Worm (Caenorhabditis elegans): Measurements from ENCODE around the gene C08B6.3.

C08B6.3 gene

DNA sequence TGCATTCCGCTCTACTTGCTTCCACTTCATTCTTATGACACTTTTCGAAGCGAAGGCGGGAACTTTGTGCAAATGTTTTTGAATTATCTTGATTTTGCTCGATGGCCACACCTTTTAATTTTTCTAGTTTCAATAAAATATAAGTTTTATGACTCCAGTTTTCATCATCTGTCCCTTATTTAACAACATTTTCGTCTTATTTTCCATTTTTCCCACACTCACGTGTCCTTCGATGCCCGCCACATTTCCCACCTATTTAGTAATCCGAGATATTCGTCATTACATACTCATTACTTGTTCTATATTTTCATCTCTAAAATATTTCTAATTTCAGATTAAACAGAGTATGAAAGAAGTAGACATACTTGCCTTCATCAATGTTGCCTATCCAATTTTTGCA is 17.7 kb downstream of the C08B6.3 start, which contains the start of gene srd-49:
TSS of gene srd-49 (plus strand) at position 301 of the 400 bp plus-strand sequence.
- no peak for TF ChIP-seq him-1 (tag; optimal IDR thresholded peaks at IDR 0.05)
- no peak for TF ChIP-seq W03F9.2 (tag; optimal IDR thresholded peaks at IDR 0.05)
- TF ChIP-seq dao-5 (tag; optimal IDR thresholded peaks at IDR 0.05) = no peak

DNA sequence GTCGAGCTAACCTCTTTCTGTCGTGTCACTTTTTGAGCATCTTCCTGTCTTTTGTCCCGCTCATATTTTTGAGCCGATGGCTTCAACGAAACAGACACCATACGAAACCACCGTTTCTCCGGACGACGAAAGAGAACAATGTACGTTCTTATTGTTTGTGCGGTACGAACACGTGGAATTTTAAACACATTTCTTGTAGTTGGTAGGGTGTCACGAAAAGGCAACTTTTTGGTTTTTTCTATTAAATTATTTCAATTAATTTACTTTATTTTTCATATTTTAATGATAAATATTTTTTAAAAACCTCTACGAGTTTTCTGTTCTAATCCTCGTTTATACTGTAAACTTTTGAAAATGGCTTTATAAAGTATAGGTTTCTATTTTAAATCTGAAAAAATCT is 20.9 kb downstream of the C08B6.3 start, which contains the start of gene R04B5.11:
TSS of gene R04B5.11 (minus strand) at position 101 of the 400 bp plus-strand sequence.
- TF ChIP-seq W03F9.2 (tag; optimal IDR thresholded peaks at IDR 0.05) (no peak), dao-5 (tag; optimal IDR thresholded peaks at IDR 0.05) (no peak), him-1 (tag; optimal IDR thresholded peaks at IDR 0.05) (no peak)

ce11 chrV:10090461-10090860 is 21.6 kb downstream of the C08B6.3 start, which contains the start of gene R04B5.7:
TSS of gene R04B5.7 (minus strand) at chrV:10090561.
- TF ChIP-seq dao-5 (tag; optimal IDR thresholded peaks at IDR 0.05) (no peak), him-1 (tag; optimal IDR thresholded peaks at IDR 0.05) (no peak), W03F9.2 (tag; optimal IDR thresholded peaks at IDR 0.05) (no peak)

- no peak for TF ChIP-seq W03F9.2 (tag; optimal IDR thresholded peaks at IDR 0.05)
- TF ChIP-seq him-1 (tag; optimal IDR thresholded peaks at IDR 0.05) = no peak
- TF ChIP-seq dao-5 (tag; optimal IDR thresholded peaks at IDR 0.05) = no peak
Measured at ce11 chrV:10087103-10087502, 25.0 kb downstream of the C08B6.3 start, which contains the start of gene R04B5.5. TSS of gene R04B5.5 (plus strand) at chrV:10087480.

DNA sequence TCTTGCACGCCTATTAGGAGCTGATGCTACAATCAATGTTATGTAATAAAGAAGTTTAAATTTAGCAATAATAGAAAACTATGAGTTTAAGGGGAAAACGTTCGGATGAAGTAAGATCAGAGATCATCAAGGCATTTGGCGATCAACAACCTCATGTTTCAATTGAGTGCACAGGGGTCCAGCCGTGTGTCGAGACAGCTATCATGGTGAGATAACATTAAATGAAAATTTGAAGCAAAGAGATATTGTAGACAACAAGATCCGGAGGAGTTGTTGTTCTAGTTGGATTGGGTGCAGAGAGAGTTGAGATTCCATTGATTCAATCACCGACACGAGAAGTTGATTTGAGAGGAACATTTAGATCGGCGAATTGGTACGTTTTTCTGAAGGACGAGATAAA is 25.9 kb downstream of the C08B6.3 start:
- TF ChIP-seq him-1 (tag; optimal IDR thresholded peaks at IDR 0.05) (no peak), W03F9.2 (tag; optimal IDR thresholded peaks at IDR 0.05) (no peak), dao-5 (tag; optimal IDR thresholded peaks at IDR 0.05) (no peak)

DNA sequence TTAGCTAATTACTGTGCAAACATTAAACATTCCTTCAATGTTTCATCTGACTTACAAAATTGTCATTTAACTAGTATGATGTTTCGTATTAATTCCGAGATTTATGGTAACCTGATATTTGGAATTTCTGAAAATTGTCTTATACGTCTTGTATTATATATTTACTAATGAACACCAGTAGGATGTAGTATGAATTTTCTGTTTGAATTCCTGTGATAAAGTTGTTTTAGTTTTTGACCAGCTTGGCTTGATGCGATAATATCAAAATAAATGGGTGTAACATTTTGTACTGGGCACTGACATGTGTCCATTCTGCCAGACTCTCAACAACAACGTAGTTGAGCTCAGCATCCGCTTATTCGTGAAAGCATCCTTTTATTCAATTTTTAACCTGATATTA is 27.2 kb downstream of the C08B6.3 start, which contains the start of gene R04B5.6:
TSS of gene R04B5.6 (plus strand) at position 301 of the 400 bp plus-strand sequence.
- no peak for TF ChIP-seq dao-5 (tag; optimal IDR thresholded peaks at IDR 0.05)
- no peak for TF ChIP-seq W03F9.2 (tag; optimal IDR thresholded peaks at IDR 0.05)
- no peak for TF ChIP-seq him-1 (tag; optimal IDR thresholded peaks at IDR 0.05)

DNA sequence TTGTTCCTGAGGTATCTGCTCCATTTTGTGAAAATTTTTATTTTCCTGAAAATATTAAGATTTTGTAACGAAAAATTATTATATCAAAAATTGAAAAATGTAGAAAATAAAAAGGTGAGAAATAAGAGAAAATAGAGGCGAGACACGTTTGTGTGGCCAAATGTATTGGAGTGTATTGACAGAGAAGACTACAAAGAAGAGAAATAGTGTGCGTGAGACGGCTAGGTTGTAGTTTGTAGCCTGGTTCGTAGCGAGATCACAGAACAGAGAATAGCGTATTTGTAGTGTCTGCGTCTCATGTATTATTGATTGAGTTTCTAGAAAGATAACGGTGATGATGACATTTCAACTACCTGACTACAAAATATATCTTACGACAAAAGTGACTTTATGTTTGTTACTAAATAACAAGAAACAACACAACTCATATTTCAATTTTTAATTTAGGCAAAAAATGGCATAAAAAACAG is 28.1 kb downstream of the C08B6.3 start, which contains the start of gene nhr-12:
TSS of gene nhr-12 (minus strand) at position 51 of the 470 bp plus-strand sequence.
- TF ChIP-seq W03F9.2 (tag; optimal IDR thresholded peaks at IDR 0.05) (no peak), dao-5 (tag; optimal IDR thresholded peaks at IDR 0.05) (no peak), him-1 (tag; optimal IDR thresholded peaks at IDR 0.05) (no peak)

ce11 chrV:10081636-10082035 is 30.5 kb downstream of the C08B6.3 start, which contains the start of gene nhr-205:
TSS of gene nhr-205 (minus strand) at chrV:10081776.
- TF ChIP-seq him-1 (tag; optimal IDR thresholded peaks at IDR 0.05) (no peak), W03F9.2 (tag; optimal IDR thresholded peaks at IDR 0.05) (no peak), dao-5 (tag; optimal IDR thresholded peaks at IDR 0.05) (no peak)

- no peak for TF ChIP-seq him-1 (tag; optimal IDR thresholded peaks at IDR 0.05)
- TF ChIP-seq dao-5 (tag; optimal IDR thresholded peaks at IDR 0.05) = no peak
Measured at ce11 chrV:10080905-10081304, 31.2 kb downstream of the C08B6.3 start.

DNA sequence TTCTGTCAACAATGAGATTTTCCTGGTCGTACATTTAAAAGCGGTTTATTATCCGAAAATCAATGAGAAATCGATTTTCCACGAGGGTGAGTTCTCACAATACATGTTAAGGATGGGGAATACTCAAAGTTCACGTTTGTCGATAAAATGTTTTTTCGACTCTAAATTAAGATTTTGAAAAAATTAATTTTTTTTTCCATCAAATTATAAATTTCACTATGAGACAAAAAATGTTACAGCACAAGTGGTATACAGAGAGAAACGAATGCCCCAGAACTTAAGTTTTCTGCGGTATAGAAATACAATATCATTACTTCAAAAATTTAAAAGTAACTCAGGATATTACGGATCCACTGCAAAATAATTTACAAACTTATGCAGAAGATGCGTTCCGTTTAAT is 33.8 kb downstream of the C08B6.3 start, which contains the start of gene R04B5.1:
TSS of gene R04B5.1 (minus strand) at position 101 of the 400 bp plus-strand sequence.
- TF ChIP-seq dao-5 (tag; optimal IDR thresholded peaks at IDR 0.05) (no peak), W03F9.2 (tag; optimal IDR thresholded peaks at IDR 0.05) (no peak), him-1 (tag; optimal IDR thresholded peaks at IDR 0.05) (no peak)

DNA sequence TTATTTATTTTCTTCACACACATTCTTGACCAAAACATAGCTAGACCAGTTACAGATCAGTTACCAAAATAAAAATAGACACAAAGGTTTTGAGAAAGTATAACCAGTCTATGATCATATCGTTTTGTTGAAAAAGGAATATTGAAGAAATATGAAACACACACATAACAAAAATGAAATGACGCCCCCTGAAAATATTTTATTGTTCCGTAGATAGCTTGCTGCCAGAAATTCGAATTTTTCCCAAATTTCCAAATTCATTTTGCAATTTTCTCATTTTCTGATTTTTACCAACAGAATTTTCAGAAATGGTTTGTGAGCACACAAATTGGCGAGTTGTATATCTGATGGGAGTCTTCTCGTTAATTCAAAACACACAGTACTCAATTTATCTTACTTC is 36.6 kb downstream of the C08B6.3 start, which contains the start of gene F57A8.7:
TSS of gene F57A8.7 (plus strand) at position 301 of the 400 bp plus-strand sequence.
- no peak for TF ChIP-seq W03F9.2 (tag; optimal IDR thresholded peaks at IDR 0.05)
- no peak for TF ChIP-seq dao-5 (tag; optimal IDR thresholded peaks at IDR 0.05)
- TF ChIP-seq him-1 (tag; optimal IDR thresholded peaks at IDR 0.05) = no peak

DNA sequence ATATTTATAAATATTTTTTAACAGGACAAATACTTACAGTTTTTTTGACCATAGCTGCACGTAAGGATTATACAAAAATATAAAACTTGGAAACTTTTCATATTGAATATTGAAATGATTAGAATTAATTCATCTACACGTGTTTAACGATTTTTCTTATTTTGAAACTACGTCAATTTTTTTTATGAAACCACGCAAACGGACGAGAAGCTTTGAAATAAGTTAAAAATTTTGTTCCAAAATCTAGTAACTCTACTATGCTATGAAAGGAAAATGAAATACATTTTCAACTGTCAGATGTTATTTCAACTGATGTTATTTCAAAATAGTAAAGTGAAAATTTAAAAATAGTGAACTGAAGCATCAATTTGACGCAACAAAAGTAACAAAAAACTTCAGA is 38.3 kb downstream of the C08B6.3 start, which contains the start of gene F57A8.6:
TSS of gene F57A8.6 (minus strand) at position 101 of the 400 bp plus-strand sequence.
- no peak for TF ChIP-seq W03F9.2 (tag; optimal IDR thresholded peaks at IDR 0.05)
- TF ChIP-seq dao-5 (tag; optimal IDR thresholded peaks at IDR 0.05) = no peak
- TF ChIP-seq him-1 (tag; optimal IDR thresholded peaks at IDR 0.05) = no peak

DNA sequence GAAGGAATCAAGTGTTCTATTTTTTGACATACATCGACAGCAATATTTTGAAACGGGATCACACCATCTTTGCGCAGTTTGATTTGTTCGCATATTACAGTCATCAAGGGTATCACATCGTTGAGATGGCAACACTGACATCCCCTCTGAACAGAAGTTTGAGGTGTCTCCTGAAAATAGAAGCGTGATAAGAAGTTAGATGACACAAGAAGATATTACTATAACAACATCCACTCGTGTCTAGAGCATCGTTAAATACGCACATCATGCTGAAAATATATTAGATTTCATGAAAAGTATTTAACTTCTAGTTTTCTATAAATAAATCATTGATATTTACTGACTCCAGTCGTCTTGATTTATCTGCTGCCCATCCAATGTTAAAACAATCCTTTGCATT is 39.4 kb downstream of the C08B6.3 start:
- TF ChIP-seq W03F9.2 (tag; optimal IDR thresholded peaks at IDR 0.05) (no peak), him-1 (tag; optimal IDR thresholded peaks at IDR 0.05) (no peak), dao-5 (tag; optimal IDR thresholded peaks at IDR 0.05) (no peak)

- TF ChIP-seq dao-5 (tag; optimal IDR thresholded peaks at IDR 0.05) = no peak
- no peak for TF ChIP-seq him-1 (tag; optimal IDR thresholded peaks at IDR 0.05)
- no peak for TF ChIP-seq W03F9.2 (tag; optimal IDR thresholded peaks at IDR 0.05)
Measured at ce11 chrV:10070541-10070940, 41.5 kb downstream of the C08B6.3 start, which contains the start of gene nhr-192. TSS of gene nhr-192 (minus strand) at chrV:10070641.

All from whole organism, L4/young adult.